Fruit fly (Drosophila melanogaster) whole organism, embryonic: ENCODE measurements around the gene fend.

Experiments
- Atf6 ChIP-seq: fragments of 200-800 bp; sonication (Bioruptor generic); IDR thresholded peaks from 2 replicates; pipeline ENCODE4 v1.3.6; 2022; ENCODE audit warnings: missing biosample characterization, missing genetic modification characterization
- CG10565 ChIP-seq: fragments of 200-800 bp; sonication (Bioruptor generic); optimal IDR thresholded peaks from 3 replicates; lab custom pipeline; 2016; ENCODE audit warnings: missing biosample characterization, mild to moderate bottlenecking, missing genetic modification characterization
- CG11560 ChIP-seq: fragments of 200-800 bp; sonication (Bioruptor generic); IDR thresholded peaks from 3 replicates; pipeline ENCODE4 v1.3.6; 2022; ENCODE audit warnings: missing biosample characterization, missing genetic modification characterization
- CG12071 ChIP-seq: fragments of 200-800 bp; sonication (Bioruptor generic); optimal IDR thresholded peaks from 3 replicates; lab custom pipeline; 2018; ENCODE audit warnings: missing biosample characterization, mild to moderate bottlenecking, missing genetic modification characterization
- CG12104 ChIP-seq: fragments of 200-800 bp; sonication (Bioruptor generic); optimal IDR thresholded peaks from 3 replicates; lab custom pipeline; 2016; ENCODE audit warnings: missing biosample characterization, missing genetic modification characterization
- CG14667 ChIP-seq: fragments of 200-800 bp; sonication (Bioruptor generic); IDR thresholded peaks from 2 replicates; pipeline ENCODE4 v1.3.6; 2022; ENCODE audit warnings: missing biosample characterization, missing genetic modification characterization
- CG15696 ChIP-seq: fragments of 200-800 bp; sonication (Bioruptor generic); optimal IDR thresholded peaks from 2 replicates; lab custom pipeline; 2019; ENCODE audit warnings: missing biosample characterization, mild to moderate bottlenecking, missing genetic modification characterization, moderate library complexity
- Dek ChIP-seq: fragments of 200-800 bp; sonication (Bioruptor generic); optimal IDR thresholded peaks from 3 replicates; lab custom pipeline; 2019; ENCODE audit warnings: missing biosample characterization, mild to moderate bottlenecking, missing genetic modification characterization, moderate library complexity
- HLH3B ChIP-seq: fragments of 200-800 bp; sonication (Bioruptor generic); IDR thresholded peaks from 2 replicates; pipeline ENCODE4 v1.3.6; 2022; ENCODE audit warnings: missing biosample characterization, missing genetic modification characterization
- Hsf ChIP-seq: fragments of 200-800 bp; sonication (Bioruptor generic); optimal IDR thresholded peaks from 3 replicates; lab custom pipeline; 2016; ENCODE audit warnings: missing biosample characterization, missing genetic modification characterization
- Med ChIP-seq: fragments of 200-800 bp; sonication (Bioruptor generic); peaks from one replicate; lab custom pipeline; 2016; ENCODE audit warnings: missing biosample characterization, missing genetic modification characterization, mild to moderate bottlenecking, inconsistent platforms, moderate library complexity
- eyg ChIP-seq: fragments of 200-800 bp; sonication (Bioruptor generic); optimal IDR thresholded peaks from 3 replicates; lab custom pipeline; 2016; ENCODE audit warnings: missing biosample characterization, missing genetic modification characterization
- insv ChIP-seq, 2 experiments: fragments of 200-800 bp; sonication (Bioruptor generic); optimal IDR thresholded peaks; 3 replicates each; lab custom pipeline; 2016 to 2018; ENCODE audit warnings: missing biosample characterization in 2 of 2, missing genetic modification characterization in 2 of 2
- sug ChIP-seq: fragments of 200-800 bp; optimal IDR thresholded peaks from 2 replicates; lab custom pipeline; 2019; ENCODE audit warnings: missing biosample characterization, mild to moderate bottlenecking, missing genetic modification characterization, moderate library complexity

dm6 chrX:9152127-9152598, 17.3 kb upstream of the fend start:
- TF ChIP-seq CG14667 (GFP tag; lab: Robert Waterston, UW) (no peak), CG12104 (GFP tag; lab: Kevin White, UChicago) (peak; percentile 24), Hsf (GFP tag; lab: Kevin White, UChicago) (peak; percentile 35), eyg (GFP tag; lab: Kevin White, UChicago) (no peak), CG10565 (GFP tag; lab: Kevin White, UChicago) (no peak), Dek (tag; lab: Kevin White, UChicago) (peak; percentile 35), Med (peak; percentile 81), CG12071 (GFP tag; lab: Kevin White, UChicago) (no peak), CG15696 (tag; lab: Kevin White, UChicago) (no peak), insv (GFP tag; optimal IDR thresholded peaks at IDR 0.05; lab: Kevin White, UChicago) (peak in 1 of 2 experiments; percentile 7), CG11560 (no peak), sug (tag; lab: Kevin White, UChicago) (peak; percentile 33), HLH3B (peak; percentile 53; the same call in 1 of the 2 replicates), Atf6 (peak; percentile 56)
